Worm (Caenorhabditis elegans) whole organism, L4 larva: ENCODE measurements around the gene wht-2.

Experiments
- F49E8.2 ChIP-seq: sonication (generic microtip); optimal IDR thresholded peaks from 2 replicates; lab custom pipeline; 2016; ENCODE audit warnings: missing compliant biosample characterization, mild to moderate bottlenecking, missing genetic modification characterization, borderline replicate concordance
- ama-1 ChIP-seq: fragments of 150-350 bp; optimal IDR thresholded peaks from 2 replicates; lab custom pipeline; 2014; ENCODE audit warnings: inconsistent platforms, mixed read lengths
- ceh-28 ChIP-seq: fragments of 150-350 bp; optimal IDR thresholded peaks from 2 replicates; lab custom pipeline; 2014; ENCODE audit warnings: missing biosample characterization, missing genetic modification reagents, missing genetic modification characterization
- ceh-44 ChIP-seq: fragments of 200-800 bp; sonication (Bioruptor generic); IDR thresholded peaks from 2 replicates; pipeline ENCODE4 v1.3.6; 2022; ENCODE audit warnings: missing genetic modification reagents, missing genetic modification characterization, missing compliant biosample characterization
- ceh-82 ChIP-seq: sonication (generic microtip); optimal IDR thresholded peaks from 2 replicates; lab custom pipeline; 2017; ENCODE audit warnings: missing biosample characterization, missing genetic modification characterization
- dmd-9 ChIP-seq: fragments of 200-800 bp; sonication (Bioruptor generic); IDR thresholded peaks from 2 replicates; pipeline ENCODE4 v1.3.6; 2022; ENCODE audit warnings: missing genetic modification reagents, missing genetic modification characterization, missing compliant biosample characterization
- fos-1 ChIP-seq: fragments of 150-350 bp; optimal IDR thresholded peaks from 2 replicates; lab custom pipeline; 2014; ENCODE audit warnings: missing biosample characterization, missing genetic modification characterization
- lsy-2 ChIP-seq, 2 experiments: fragments of 150-350 bp in 1 of 2; sonication (generic microtip) in 1 of 2; optimal IDR thresholded peaks; 2 replicates each; lab custom pipeline; 2014 to 2017; ENCODE audit warnings: missing biosample characterization in 2 of 2, missing genetic modification characterization in 2 of 2
- nhr-76 ChIP-seq: fragments of 150-350 bp; optimal IDR thresholded peaks from 2 replicates; lab custom pipeline; 2014; ENCODE audit warnings: missing biosample characterization, missing genetic modification characterization
- snpc-4 ChIP-seq: fragments of 150-350 bp; optimal IDR thresholded peaks from 2 replicates; lab custom pipeline; 2014; ENCODE audit warnings: missing biosample characterization, missing genetic modification characterization
- vab-7 ChIP-seq: fragments of 200-800 bp; sonication (Bioruptor generic); IDR thresholded peaks from 2 replicates; pipeline ENCODE4 v1.3.6; 2022; ENCODE audit warnings: missing genetic modification reagents, missing genetic modification characterization, missing compliant biosample characterization

ce11 chrIV:11438255-11438654 is 32.0 kb upstream of the wht-2 start:
- TF ChIP-seq dmd-9 (GFP tag; lab: Robert Waterston, UW) (no peak), lsy-2 (tag; optimal IDR thresholded peaks at IDR 0.05; lab: Kevin White, UChicago) (no peak), ama-1 (peak; percentile 22), F49E8.2 (no peak), snpc-4 (tag; lab: Kevin White, UChicago) (no peak), fos-1 (tag; lab: Kevin White, UChicago) (no peak), ceh-44 (GFP tag; lab: Robert Waterston, UW) (no peak), vab-7 (GFP tag; lab: Robert Waterston, UW) (no peak), nhr-76 (tag; lab: Kevin White, UChicago) (no peak), ceh-82 (tag; lab: Kevin White, UChicago) (no peak), ceh-28 (tag; lab: Kevin White, UChicago) (no peak)
